Fruit fly (Drosophila melanogaster): Measurements from ENCODE around the gene CG15024.

- TF ChIP-seq CG7045 (GFP tag; optimal IDR thresholded peaks at IDR 0.05): no peak
- TF ChIP-seq CG33017 (tag; optimal IDR thresholded peaks at IDR 0.05): no peak
- no peak for TF ChIP-seq cnc (optimal IDR thresholded peaks at IDR 0.05)
- no peak for TF ChIP-seq CG11617 (GFP tag; optimal IDR thresholded peaks at IDR 0.05)
- TF ChIP-seq tj (GFP tag; optimal IDR thresholded peaks at IDR 0.05): no peak
- no peak for TF ChIP-seq toe (GFP tag; optimal IDR thresholded peaks at IDR 0.05)
- TF ChIP-seq CG14711 (tag; optimal IDR thresholded peaks at IDR 0.05): no peak
- TF ChIP-seq bab1 (GFP tag; optimal IDR thresholded peaks at IDR 0.05): no peak
- TF ChIP-seq ovo (GFP tag; optimal IDR thresholded peaks at IDR 0.05): no peak
- TF ChIP-seq pad (GFP tag; optimal IDR thresholded peaks at IDR 0.05): no peak
- TF ChIP-seq Clk (GFP tag; optimal IDR thresholded peaks at IDR 0.05): no peak
- no peak for TF ChIP-seq Hr96 (GFP tag; optimal IDR thresholded peaks at IDR 0.05)
- no peak for TF ChIP-seq Mnt (GFP tag; optimal IDR thresholded peaks at IDR 0.05)
- TF ChIP-seq CG7101 (tag; optimal IDR thresholded peaks at IDR 0.05): no peak
Measured at dm6 chr3L:4426581-4426980, 37.0 kb downstream of the CG15024 start.
